Worm (Caenorhabditis elegans): ENCODE results near the gene F44A2.5.

DNA sequence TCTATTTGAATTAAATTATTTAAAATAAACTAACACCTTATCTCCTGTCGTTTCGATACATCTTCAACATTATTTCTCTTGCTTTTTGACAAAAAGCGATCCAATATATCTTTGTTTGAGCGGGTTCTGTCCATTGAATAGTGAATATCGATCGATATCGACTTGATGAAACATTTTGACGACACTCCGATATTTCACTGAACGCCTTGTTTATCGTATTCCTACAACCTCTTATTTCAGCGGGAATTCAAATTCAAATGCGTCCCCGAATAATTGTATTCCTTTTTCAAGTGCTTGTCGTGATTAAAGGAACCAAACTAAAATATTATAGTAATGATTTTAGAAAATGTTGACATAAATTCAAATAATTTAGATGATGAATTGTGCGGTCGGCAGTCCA lies 49.4 kb downstream of the F44A2.5 start, which contains the start of the genes K07B1.7 and try-5:
- TF ChIP-seq W03F9.2 (tag; optimal IDR thresholded peaks at IDR 0.05) (no peak), him-1 (tag; optimal IDR thresholded peaks at IDR 0.05) (no peak), dao-5 (tag; optimal IDR thresholded peaks at IDR 0.05) (no peak)

Data from whole organism, L4/young adult.